Worm (Caenorhabditis elegans) whole organism, young adult: Measurements from ENCODE around the gene gldi-4.

Experiments used
- C17E4.6 ChIP-seq: fragments of 200-800 bp; sonication (Bioruptor generic); IDR thresholded peaks from 2 replicates; pipeline ENCODE4 v1.3.6; 2022; ENCODE audit warnings: missing genetic modification reagents, missing genetic modification characterization, missing compliant biosample characterization
- D2030.7 ChIP-seq: fragments of 200-800 bp; sonication (Bioruptor generic); IDR thresholded peaks from 2 replicates; pipeline ENCODE4 v1.3.6; 2022; ENCODE audit warnings: missing genetic modification reagents, missing genetic modification characterization, missing compliant biosample characterization
- F23B12.7 ChIP-seq: sonication (generic microtip); optimal IDR thresholded peaks from 2 replicates; lab custom pipeline; 2017; ENCODE audit warnings: missing genetic modification characterization, mild to moderate bottlenecking, missing compliant biosample characterization, antibody characterized with exemption, moderate library complexity; ENCODE audit not compliant: insufficient read depth
- F37B4.10 ChIP-seq: fragments of 200-800 bp; sonication (Bioruptor generic); IDR thresholded peaks from 2 replicates; pipeline ENCODE4 v1.3.6; 2022; ENCODE audit warnings: missing genetic modification characterization, missing compliant biosample characterization
- F49E8.2 ChIP-seq: sonication (generic microtip); optimal IDR thresholded peaks from 3 replicates; lab custom pipeline; 2017; ENCODE audit warnings: missing genetic modification characterization, mild to moderate bottlenecking, missing compliant biosample characterization, antibody characterized with exemption, moderate library complexity; ENCODE audit not compliant: insufficient read depth
- F52B5.7 ChIP-seq: sonication (generic microtip); optimal IDR thresholded peaks from 2 replicates; lab custom pipeline; 2016; ENCODE audit warnings: mild to moderate bottlenecking, missing genetic modification characterization, missing compliant biosample characterization
- K12H6.12 ChIP-seq: fragments of 200-800 bp; sonication (Bioruptor generic); optimal IDR thresholded peaks from 2 replicates; lab custom pipeline; 2018; ENCODE audit warnings: mild to moderate bottlenecking, missing genetic modification characterization, missing compliant biosample characterization
- Y53F4B.3 ChIP-seq: fragments of 200-800 bp; sonication (Bioruptor generic); IDR thresholded peaks from 2 replicates; pipeline ENCODE4 v1.3.6; 2022; ENCODE audit warnings: missing genetic modification reagents, missing genetic modification characterization, missing compliant biosample characterization
- Y56A3A.18 ChIP-seq: fragments of 200-800 bp; sonication (Bioruptor generic); IDR thresholded peaks from 2 replicates; pipeline ENCODE4 v1.3.6; 2022; ENCODE audit warnings: missing genetic modification reagents, missing genetic modification characterization, missing compliant biosample characterization
- Y95B8A.8 ChIP-seq: fragments of 200-800 bp; sonication (Bioruptor generic); IDR thresholded peaks from 2 replicates; pipeline ENCODE4 v1.3.6; 2022; ENCODE audit warnings: missing genetic modification reagents, missing genetic modification characterization, missing compliant biosample characterization
- akir-1 ChIP-seq: fragments of 200-800 bp; sonication (Bioruptor generic); optimal IDR thresholded peaks from 2 replicates; lab custom pipeline; 2018; ENCODE audit warnings: mild to moderate bottlenecking, missing genetic modification characterization, moderate library complexity, missing compliant biosample characterization
- ama-1 ChIP-seq, 3 experiments: fragments of 150-350 bp in 1 of 3; sonication (generic microtip) in 2 of 3; optimal IDR thresholded peaks; 2 replicates each; lab custom pipeline; 2014 to 2018; ENCODE audit warnings: missing biosample characterization in 2 of 3, missing genetic modification characterization in 2 of 3, missing genetic modification reagents in 2 of 3
- atf-7 ChIP-seq: sonication (generic microtip); optimal IDR thresholded peaks from 2 replicates; lab custom pipeline; 2017; ENCODE audit warnings: mild to moderate bottlenecking, missing genetic modification characterization, missing compliant biosample characterization
- attf-3 ChIP-seq: fragments of 200-800 bp; sonication (Bioruptor generic); conservative IDR thresholded peaks from 2 replicates; pipeline ENCODE4 v1.3.6; 2022; ENCODE audit warnings: missing genetic modification reagents, missing genetic modification characterization, missing compliant biosample characterization
- attf-6 ChIP-seq: fragments of 200-800 bp; sonication (Bioruptor generic); IDR thresholded peaks from 2 replicates; pipeline ENCODE4 v1.3.6; 2022; ENCODE audit warnings: missing genetic modification reagents, missing genetic modification characterization, missing compliant biosample characterization
- cebp-1 ChIP-seq, 2 experiments: fragments of 200-800 bp in 1 of 2; sonication (Bioruptor generic) in 1 of 2; sonication (generic microtip) in 1 of 2; IDR thresholded peaks in 1 of 2; optimal IDR thresholded peaks in 1 of 2; 2 replicates each; pipeline versions ENCODE4 v1.3.6 to Lab custom; 2017 to 2022; ENCODE audit warnings: missing compliant biosample characterization in 2 of 2, missing genetic modification characterization in 2 of 2, mild to moderate bottlenecking in 1 of 2, missing genetic modification reagents in 1 of 2, moderate library complexity in 1 of 2
- ceh-100 ChIP-seq: fragments of 200-800 bp; sonication (Bioruptor generic); IDR thresholded peaks from 2 replicates; pipeline ENCODE4 v1.3.6; 2022; ENCODE audit warnings: missing genetic modification reagents, missing genetic modification characterization, missing compliant biosample characterization
- ceh-79 ChIP-seq: sonication (generic microtip); optimal IDR thresholded peaks from 2 replicates; lab custom pipeline; 2017; ENCODE audit warnings: mild to moderate bottlenecking, missing genetic modification characterization, missing compliant biosample characterization
- ceh-91 ChIP-seq: fragments of 200-800 bp; sonication (Bioruptor generic); IDR thresholded peaks from 2 replicates; pipeline ENCODE4 v1.3.6; 2022; ENCODE audit warnings: missing genetic modification reagents, missing genetic modification characterization, missing compliant biosample characterization
- egl-44 ChIP-seq: fragments of 200-800 bp; sonication (Bioruptor generic); IDR thresholded peaks from 2 replicates; pipeline ENCODE4 v1.3.6; 2022; ENCODE audit warnings: missing genetic modification reagents, missing genetic modification characterization, missing compliant biosample characterization
- fkh-3 ChIP-seq: sonication (generic microtip); optimal IDR thresholded peaks from 2 replicates; lab custom pipeline; 2016; ENCODE audit warnings: mild to moderate bottlenecking, missing genetic modification characterization, missing compliant biosample characterization
- gei-17 ChIP-seq: fragments of 200-800 bp; sonication (Bioruptor generic); optimal IDR thresholded peaks from 2 replicates; lab custom pipeline; 2018; ENCODE audit warnings: mild to moderate bottlenecking, missing genetic modification characterization, missing compliant biosample characterization
- him-1 ChIP-seq: sonication (generic microtip); optimal IDR thresholded peaks from 2 replicates; lab custom pipeline; 2016; ENCODE audit warnings: missing genotype, missing genetic modification reagents, missing genetic modification characterization, missing compliant biosample characterization
- hlh-26 ChIP-seq: fragments of 200-800 bp; sonication (Bioruptor generic); conservative IDR thresholded peaks from 2 replicates; pipeline ENCODE4 v1.3.6; 2022; ENCODE audit warnings: missing genetic modification reagents, missing genetic modification characterization, missing compliant biosample characterization
- hmg-1.2 ChIP-seq: fragments of 200-800 bp; sonication (Bioruptor generic); IDR thresholded peaks from 2 replicates; pipeline ENCODE4 v1.3.6; 2022; ENCODE audit warnings: missing genetic modification reagents, missing genetic modification characterization, missing compliant biosample characterization
- let-526 ChIP-seq: fragments of 200-800 bp; sonication (Bioruptor generic); IDR thresholded peaks from 2 replicates; pipeline ENCODE4 v1.3.6; 2022; ENCODE audit warnings: missing genetic modification reagents, missing genetic modification characterization, missing compliant biosample characterization
- let-607 ChIP-seq, 2 experiments: fragments of 200-800 bp in 1 of 2; sonication (Bioruptor generic) in 1 of 2; sonication (generic microtip) in 1 of 2; optimal IDR thresholded peaks; 2 replicates each; lab custom pipeline; 2016 to 2018; ENCODE audit warnings: mild to moderate bottlenecking in 2 of 2, missing compliant biosample characterization in 2 of 2, missing genetic modification characterization in 2 of 2, moderate library complexity in 2 of 2, missing genotype in 1 of 2
- lin-26 ChIP-seq: fragments of 200-800 bp; sonication (Bioruptor generic); IDR thresholded peaks from 2 replicates; pipeline ENCODE4 v1.3.6; 2022; ENCODE audit warnings: missing genetic modification reagents, missing genetic modification characterization, missing compliant biosample characterization
- lsl-1 ChIP-seq: fragments of 200-800 bp; sonication (Bioruptor generic); optimal IDR thresholded peaks from 2 replicates; lab custom pipeline; 2018; ENCODE audit warnings: mild to moderate bottlenecking, missing genetic modification characterization, moderate library complexity, missing compliant biosample characterization
- lsy-27 ChIP-seq: sonication (generic microtip); optimal IDR thresholded peaks from 2 replicates; lab custom pipeline; 2017; ENCODE audit warnings: missing genetic modification characterization, mild to moderate bottlenecking, missing compliant biosample characterization, antibody characterized with exemption, missing genotype, borderline replicate concordance; ENCODE audit not compliant: insufficient read depth
- nfya-1 ChIP-seq: sonication (generic microtip); optimal IDR thresholded peaks from 2 replicates; lab custom pipeline; 2017; ENCODE audit warnings: antibody characterized with exemption, missing compliant biosample characterization, missing genetic modification characterization, borderline replicate concordance; ENCODE audit not compliant: insufficient read depth
- nfya-2 ChIP-seq: fragments of 200-800 bp; sonication (Bioruptor generic); IDR thresholded peaks from 2 replicates; pipeline ENCODE4 v1.3.6; 2022; ENCODE audit warnings: missing genetic modification reagents, missing genetic modification characterization, missing compliant biosample characterization
- nhr-90 ChIP-seq: sonication (generic microtip); optimal IDR thresholded peaks from 2 replicates; lab custom pipeline; 2016; ENCODE audit warnings: missing genotype, mild to moderate bottlenecking, missing genetic modification characterization, missing compliant biosample characterization
- rcor-1 ChIP-seq: fragments of 200-800 bp; sonication (Bioruptor generic); IDR thresholded peaks from 2 replicates; pipeline ENCODE4 v1.3.6; 2022; ENCODE audit warnings: missing genetic modification reagents, missing genetic modification characterization, missing compliant biosample characterization
- rec-8 ChIP-seq, 2 experiments: sonication (generic microtip); optimal IDR thresholded peaks; 2 replicates each; lab custom pipeline; 2016; ENCODE audit warnings: mild to moderate bottlenecking in 2 of 2, missing genetic modification characterization in 2 of 2, missing genetic modification reagents in 2 of 2, missing genotype in 2 of 2, missing biosample characterization in 1 of 2, missing compliant biosample characterization in 1 of 2, moderate library complexity in 1 of 2
- rpc-1 ChIP-seq, 2 experiments: fragments of 150-350 bp in 1 of 2; sonication (generic microtip) in 1 of 2; optimal IDR thresholded peaks; 2 replicates each; lab custom pipeline; 2014 to 2018; ENCODE audit warnings: missing biosample characterization in 1 of 2, missing genetic modification characterization in 1 of 2, missing genetic modification reagents in 1 of 2, missing genotype in 1 of 2
- sea-2 ChIP-seq: fragments of 200-800 bp; sonication (Bioruptor generic); IDR thresholded peaks from 2 replicates; pipeline ENCODE4 v1.3.6; 2022; ENCODE audit warnings: missing genetic modification characterization, missing compliant biosample characterization
- snpc-4 ChIP-seq, 5 experiments: fragments of 150-350 bp in 1 of 5; sonication (generic microtip) in 4 of 5; optimal IDR thresholded peaks; 2 replicates each; lab custom pipeline; 2014 to 2018; ENCODE audit warnings: missing genetic modification characterization in 5 of 5, missing biosample characterization in 3 of 5, antibody characterized with exemption in 2 of 5, mild to moderate bottlenecking in 2 of 5, missing compliant biosample characterization in 2 of 5, missing genotype in 2 of 5, moderate library complexity in 2 of 5, missing genetic modification reagents in 1 of 5
- somi-1 ChIP-seq: fragments of 200-800 bp; sonication (Bioruptor generic); optimal IDR thresholded peaks from 2 replicates; lab custom pipeline; 2018; ENCODE audit warnings: mild to moderate bottlenecking, missing genetic modification characterization, missing compliant biosample characterization
- tbx-9 ChIP-seq: sonication (generic microtip); optimal IDR thresholded peaks from 2 replicates; lab custom pipeline; 2016; ENCODE audit warnings: borderline replicate concordance, missing genetic modification characterization, inconsistent platforms, missing compliant biosample characterization
- tlf-1 ChIP-seq: fragments of 200-800 bp; sonication (Bioruptor generic); optimal IDR thresholded peaks from 2 replicates; lab custom pipeline; 2018; ENCODE audit warnings: mild to moderate bottlenecking, missing genetic modification characterization, missing compliant biosample characterization
- unc-130 ChIP-seq: sonication (generic microtip); optimal IDR thresholded peaks from 2 replicates; lab custom pipeline; 2016; ENCODE audit warnings: missing genetic modification reagents, missing genetic modification characterization, missing compliant biosample characterization
- unc-62 ChIP-seq: fragments of 150-350 bp; optimal IDR thresholded peaks from 2 replicates; lab custom pipeline; 2014; ENCODE audit warnings: missing biosample characterization, missing genetic modification reagents, missing genetic modification characterization

Gene gldi-4

ce11 chrIV:7043430-7043829, 26.0 kb downstream of the gldi-4 start (continued):
- TF ChIP-seq fkh-3 (tag; lab: Kevin White, UChicago): peak; percentile 20
- TF ChIP-seq F52B5.7: peak; percentile 28
- no peak for TF ChIP-seq rpc-1 (optimal IDR thresholded peaks at IDR 0.05; lab: Kevin White, UChicago)
- no peak for TF ChIP-seq rpc-1 (tag; optimal IDR thresholded peaks at IDR 0.05; lab: Kevin White, UChicago)
- peak; percentile 83 for TF ChIP-seq attf-6 (GFP tag; lab: Robert Waterston, UW)
- TF ChIP-seq F37B4.10 (GFP tag; lab: Robert Waterston, UW): no peak
- TF ChIP-seq lin-26: peak; percentile 47; the same call in 1 of the 2 replicates
- 0 out of 2 replicates have a peak, but pooled peaks have one; percentile 85 for TF ChIP-seq nfya-2 (GFP tag; lab: Robert Waterston, UW)

- TF ChIP-seq rec-8 (tag; optimal IDR thresholded peaks at IDR 0.05; lab: Kevin White, UChicago) (no peak), let-526 (no peak), ceh-100 (GFP tag; lab: Robert Waterston, UW) (no peak), him-1 (peak; percentile 63), ceh-91 (GFP tag; lab: Robert Waterston, UW) (0 out of 2 replicates have a peak, but pooled peaks have one; percentile 24), unc-130 (GFP tag; lab: Kevin White, UChicago) (no peak), Y56A3A.18 (GFP tag; lab: Robert Waterston, UW) (no peak), somi-1 (GFP tag; lab: Kevin White, UChicago) (no peak), C17E4.6 (no peak), gei-17 (GFP tag; lab: Kevin White, UChicago) (no peak), cebp-1 (GFP tag; IDR thresholded peaks at IDR 0.05; lab: Robert Waterston, UW) (no peak), cebp-1 (tag; optimal IDR thresholded peaks at IDR 0.05; lab: Kevin White, UChicago) (peak; percentile 41), Y53F4B.3 (GFP tag; lab: Robert Waterston, UW) (no peak), sea-2 (GFP tag; lab: Robert Waterston, UW) (no peak), F49E8.2 (tag; lab: Kevin White, UChicago) (peak; percentile 29), ceh-79 (tag; lab: Kevin White, UChicago) (no peak), lsl-1 (peak; percentile 57), D2030.7 (GFP tag; lab: Robert Waterston, UW) (no peak), akir-1 (no peak), hmg-1.2 (GFP tag; lab: Robert Waterston, UW) (peak; percentile 70), F23B12.7 (tag; lab: Kevin White, UChicago) (no peak), nfya-2 (GFP tag; lab: Robert Waterston, UW) (no peak), unc-62 (GFP tag; lab: Kevin White, UChicago) (no peak), snpc-4 (GFP tag; optimal IDR thresholded peaks at IDR 0.05; lab: Kevin White, UChicago) (peak; percentile 17), snpc-4 (tag; optimal IDR thresholded peaks at IDR 0.05; lab: Kevin White, UChicago) (peak in 3 of 4 experiments; percentile 29 to 68 (median 49)), hlh-26 (no peak), lsy-27 (tag; lab: Kevin White, UChicago) (no peak), K12H6.12 (no peak), tlf-1 (no peak), nhr-90 (tag; lab: Kevin White, UChicago) (no peak), attf-3 (GFP tag; lab: Robert Waterston, UW) (no peak), Y95B8A.8 (no peak), nfya-1 (tag; lab: Kevin White, UChicago) (no peak), ama-1 (optimal IDR thresholded peaks at IDR 0.05; lab: Kevin White, UChicago) (no peak), ama-1 (GFP tag; optimal IDR thresholded peaks at IDR 0.05; lab: Kevin White, UChicago) (no peak), let-607 (tag; optimal IDR thresholded peaks at IDR 0.05; lab: Kevin White, UChicago) (peak in 1 of 2 experiments; percentile 1), tbx-9 (tag; lab: Kevin White, UChicago) (no peak), egl-44 (GFP tag; lab: Robert Waterston, UW) (no peak), rcor-1 (0 out of 2 replicates have a peak, but pooled peaks have one; percentile 9), atf-7 (tag; lab: Kevin White, UChicago) (no peak)
Observed at ce11 chrIV:7044552-7045139, 27.2 kb downstream of the gldi-4 start, which contains the start of gene tin-9.1. Gene tin-9.1, minus strand, starts transcription at chrIV:7044602.
